Worm (Caenorhabditis elegans): ENCODE measurements around the gene T28C6.7.

T28C6.7 gene

ce11 chrIV:8820041-8820440, 7.6 kb upstream of the T28C6.7 start, which contains the start of gene T28C6.3:
T28C6.3 (plus strand) TSS chrIV:8820341.
- TF ChIP-seq flt-1 (GFP tag; IDR thresholded peaks at IDR 0.05): no peak
- no peak for TF ChIP-seq tab-1 (GFP tag; IDR thresholded peaks at IDR 0.05)
- TF ChIP-seq klf-2 (GFP tag; conservative IDR thresholded peaks at IDR 0.05): no peak
- no peak for TF ChIP-seq ztf-29 (GFP tag; IDR thresholded peaks at IDR 0.05)
- no peak for TF ChIP-seq ref-1 (GFP tag; conservative IDR thresholded peaks at IDR 0.05)
- no peak for TF ChIP-seq cog-1 (tag; optimal IDR thresholded peaks at IDR 0.05)
- no peak for TF ChIP-seq ztf-23 (GFP tag; IDR thresholded peaks at IDR 0.05)
- TF ChIP-seq T22C8.4 (GFP tag; IDR thresholded peaks at IDR 0.05): no peak
- no peak for TF ChIP-seq med-1 (GFP tag; optimal IDR thresholded peaks at IDR 0.05; ENCODE audit: insufficient read depth)

- TF ChIP-seq ref-1 (GFP tag; conservative IDR thresholded peaks at IDR 0.05): no peak
- no peak for TF ChIP-seq tab-1 (GFP tag; IDR thresholded peaks at IDR 0.05)
- TF ChIP-seq T22C8.4 (GFP tag; IDR thresholded peaks at IDR 0.05): no peak
- TF ChIP-seq klf-2 (GFP tag; conservative IDR thresholded peaks at IDR 0.05): no peak
- TF ChIP-seq flt-1 (GFP tag; IDR thresholded peaks at IDR 0.05): no peak
- TF ChIP-seq ztf-23 (GFP tag; IDR thresholded peaks at IDR 0.05): no peak
- TF ChIP-seq ztf-29 (GFP tag; IDR thresholded peaks at IDR 0.05): no peak
- TF ChIP-seq cog-1 (tag; optimal IDR thresholded peaks at IDR 0.05): no peak
- no peak for TF ChIP-seq med-1 (GFP tag; optimal IDR thresholded peaks at IDR 0.05; ENCODE audit: insufficient read depth)
Measured at ce11 chrIV:8821147-8821546, 6.5 kb upstream of the T28C6.7 start, which contains the start of gene T28C6.5. T28C6.5 (plus strand) TSS chrIV:8821447.

- TF ChIP-seq ref-1 (GFP tag; conservative IDR thresholded peaks at IDR 0.05): no peak
- no peak for TF ChIP-seq T22C8.4 (GFP tag; IDR thresholded peaks at IDR 0.05)
- TF ChIP-seq tab-1 (GFP tag; IDR thresholded peaks at IDR 0.05): no peak
- no peak for TF ChIP-seq med-1 (GFP tag; optimal IDR thresholded peaks at IDR 0.05; ENCODE audit: insufficient read depth)
- no peak for TF ChIP-seq ztf-29 (GFP tag; IDR thresholded peaks at IDR 0.05)
- no peak for TF ChIP-seq klf-2 (GFP tag; conservative IDR thresholded peaks at IDR 0.05)
- no peak for TF ChIP-seq flt-1 (GFP tag; IDR thresholded peaks at IDR 0.05)
- no peak for TF ChIP-seq ztf-23 (GFP tag; IDR thresholded peaks at IDR 0.05)
- no peak for TF ChIP-seq cog-1 (tag; optimal IDR thresholded peaks at IDR 0.05)
Measured at ce11 chrIV:8822598-8822997, 5.0 kb upstream of the T28C6.7 start.

ce11 chrIV:8824145-8824833, 3.3 kb upstream of the T28C6.7 start, which contains the start of the genes col-117 and col-3:
col-117 (minus strand) TSS chrIV:8824195.
col-3 (plus strand) TSS chrIV:8824783.
- TF ChIP-seq klf-2 (GFP tag; conservative IDR thresholded peaks at IDR 0.05) (no peak), ztf-23 (GFP tag; IDR thresholded peaks at IDR 0.05) (no peak), tab-1 (GFP tag; IDR thresholded peaks at IDR 0.05) (no peak), med-1 (GFP tag; optimal IDR thresholded peaks at IDR 0.05; ENCODE audit: insufficient read depth) (no peak), cog-1 (tag; optimal IDR thresholded peaks at IDR 0.05) (no peak), ref-1 (GFP tag; conservative IDR thresholded peaks at IDR 0.05) (no peak), ztf-29 (GFP tag; IDR thresholded peaks at IDR 0.05) (no peak), T22C8.4 (GFP tag; IDR thresholded peaks at IDR 0.05) (no peak), flt-1 (GFP tag; IDR thresholded peaks at IDR 0.05) (no peak)

ce11 chrIV:8825997-8826605, 1.5 kb upstream of the T28C6.7 start:
- TF ChIP-seq ztf-23 (GFP tag; IDR thresholded peaks at IDR 0.05) (no peak), tab-1 (GFP tag; IDR thresholded peaks at IDR 0.05) (no peak), ztf-29 (GFP tag; IDR thresholded peaks at IDR 0.05) (no peak), med-1 (GFP tag; optimal IDR thresholded peaks at IDR 0.05; ENCODE audit: insufficient read depth) (no peak), T22C8.4 (GFP tag; IDR thresholded peaks at IDR 0.05) (no peak), ref-1 (GFP tag; conservative IDR thresholded peaks at IDR 0.05) (no peak), flt-1 (GFP tag; IDR thresholded peaks at IDR 0.05) (no peak), cog-1 (tag; optimal IDR thresholded peaks at IDR 0.05) (no peak)

- TF ChIP-seq T22C8.4 (GFP tag; IDR thresholded peaks at IDR 0.05) (peak; percentile 80), ztf-29 (GFP tag; IDR thresholded peaks at IDR 0.05) (no peak)
Measured at ce11 chrIV:8826606-8827000, 997 bp upstream of the T28C6.7 start.

DNA sequence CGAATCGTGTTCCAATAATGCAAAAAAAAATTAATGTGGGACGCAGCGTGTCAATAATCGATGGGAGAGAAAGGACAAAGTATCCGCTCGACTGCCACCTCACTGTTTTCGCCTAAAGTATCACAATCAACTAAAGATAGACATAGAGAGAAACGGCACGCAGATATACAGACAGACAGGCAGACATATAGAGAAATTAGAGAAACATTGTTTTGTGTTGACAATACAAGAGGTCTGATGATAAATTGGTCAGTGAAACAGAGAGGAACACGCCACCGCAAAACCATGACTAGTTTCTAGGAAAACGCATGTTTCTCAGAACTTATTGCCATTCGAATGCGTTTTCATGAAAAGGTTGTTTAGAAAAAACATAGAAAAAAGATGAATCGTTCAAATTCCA, 3.0 kb downstream of the T28C6.7 start, which contains the start of gene T28C6.8:
T28C6.8 (minus strand) TSS at position 137 of the 400 bp plus-strand sequence.
- TF ChIP-seq ztf-29 (GFP tag; IDR thresholded peaks at IDR 0.05) (no peak), med-1 (GFP tag; optimal IDR thresholded peaks at IDR 0.05; ENCODE audit: insufficient read depth) (no peak), ref-1 (GFP tag; conservative IDR thresholded peaks at IDR 0.05) (no peak), cog-1 (tag; optimal IDR thresholded peaks at IDR 0.05) (no peak), flt-1 (GFP tag; IDR thresholded peaks at IDR 0.05) (no peak), T22C8.4 (GFP tag; IDR thresholded peaks at IDR 0.05) (no peak), tab-1 (GFP tag; IDR thresholded peaks at IDR 0.05) (no peak), ztf-23 (GFP tag; IDR thresholded peaks at IDR 0.05) (no peak), klf-2 (GFP tag; conservative IDR thresholded peaks at IDR 0.05) (no peak)

ce11 chrIV:8840161-8840765, 12.7 kb downstream of the T28C6.7 start, which contains the start of the genes T28C6.11 and T11B7.1:
T28C6.11 (minus strand) TSS chrIV:8840261.
T11B7.1 (plus strand) TSS chrIV:8840715.
- TF ChIP-seq klf-2 (GFP tag; conservative IDR thresholded peaks at IDR 0.05) (no peak), cog-1 (tag; optimal IDR thresholded peaks at IDR 0.05) (no peak), ref-1 (GFP tag; conservative IDR thresholded peaks at IDR 0.05) (no peak), ztf-29 (GFP tag; IDR thresholded peaks at IDR 0.05) (no peak), ztf-23 (GFP tag; IDR thresholded peaks at IDR 0.05) (no peak), T22C8.4 (GFP tag; IDR thresholded peaks at IDR 0.05) (no peak), flt-1 (GFP tag; IDR thresholded peaks at IDR 0.05) (no peak), med-1 (GFP tag; optimal IDR thresholded peaks at IDR 0.05; ENCODE audit: insufficient read depth) (no peak), tab-1 (GFP tag; IDR thresholded peaks at IDR 0.05) (no peak)

ce11 chrIV:8844457-8844856, 16.9 kb downstream of the T28C6.7 start, which contains the start of gene T11B7.2:
T11B7.2 (minus strand) TSS chrIV:8844557.
- no peak for TF ChIP-seq flt-1 (GFP tag; IDR thresholded peaks at IDR 0.05)
- TF ChIP-seq cog-1 (tag; optimal IDR thresholded peaks at IDR 0.05): no peak
- no peak for TF ChIP-seq ztf-23 (GFP tag; IDR thresholded peaks at IDR 0.05)
- TF ChIP-seq ztf-29 (GFP tag; IDR thresholded peaks at IDR 0.05): no peak
- no peak for TF ChIP-seq ref-1 (GFP tag; conservative IDR thresholded peaks at IDR 0.05)
- no peak for TF ChIP-seq tab-1 (GFP tag; IDR thresholded peaks at IDR 0.05)
- no peak for TF ChIP-seq klf-2 (GFP tag; conservative IDR thresholded peaks at IDR 0.05)
- no peak for TF ChIP-seq T22C8.4 (GFP tag; IDR thresholded peaks at IDR 0.05)
- TF ChIP-seq med-1 (GFP tag; optimal IDR thresholded peaks at IDR 0.05; ENCODE audit: insufficient read depth): no peak

Measured in whole organism, midembryonic.